Worm (Caenorhabditis elegans) whole organism, early embryonic: ENCODE results near the gene prdx-6.

Experiments used
- F13C5.2 ChIP-seq: sonication (generic microtip); optimal IDR thresholded peaks from 2 replicates; lab custom pipeline; 2017; ENCODE audit warnings: mild to moderate bottlenecking, missing genetic modification characterization, inconsistent platforms, missing compliant biosample characterization
- ama-1 ChIP-seq: fragments of 150-350 bp; optimal IDR thresholded peaks from 2 replicates; lab custom pipeline; 2014
- ceh-36 ChIP-seq: sonication (generic microtip); optimal IDR thresholded peaks from 2 replicates; lab custom pipeline; 2016; ENCODE audit warnings: missing genetic modification characterization, inconsistent platforms, missing compliant biosample characterization
- hnd-1 ChIP-seq: sonication (generic microtip); optimal IDR thresholded peaks from 2 replicates; lab custom pipeline; 2016; ENCODE audit warnings: missing genetic modification characterization, missing compliant biosample characterization
- pes-1 ChIP-seq: fragments of 200-800 bp; sonication (Bioruptor generic); IDR thresholded peaks from 2 replicates; pipeline ENCODE4 v1.3.6; 2022; ENCODE audit warnings: missing genetic modification reagents, missing genetic modification characterization, missing compliant biosample characterization

DNA sequence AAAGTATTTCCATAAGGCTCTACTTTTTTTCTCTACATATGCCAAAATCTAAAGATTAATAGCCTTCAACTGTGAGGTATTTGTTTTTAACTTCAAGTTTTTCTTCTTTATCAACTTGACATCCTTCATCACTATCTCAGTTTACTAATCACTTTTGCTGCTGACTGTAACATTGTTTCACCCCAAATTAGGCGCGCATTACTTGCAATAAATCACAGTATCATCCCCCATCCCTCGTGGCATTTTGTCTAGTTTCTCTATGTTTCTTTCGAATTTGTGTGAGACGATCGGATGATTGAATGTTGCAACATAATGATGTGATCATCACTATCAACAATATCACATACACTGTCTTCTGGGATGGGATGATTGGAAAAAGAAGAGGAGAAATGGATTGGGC is 29.1 kb downstream of the prdx-6 start:
- no peak for TF ChIP-seq ama-1 (lab: Kevin White, UChicago)
- TF ChIP-seq pes-1 (GFP tag; lab: Robert Waterston, UW), result no peak
- no peak for TF ChIP-seq hnd-1
- TF ChIP-seq ceh-36, result no peak
- TF ChIP-seq F13C5.2 (tag; lab: Kevin White, UChicago), result no peak
